Worm (Caenorhabditis elegans): ENCODE measurements around the gene C39D10.8.

- TF ChIP-seq lin-40 (tag; optimal IDR thresholded peaks at IDR 0.05) (no peak), unc-130 (GFP tag; optimal IDR thresholded peaks at IDR 0.05) (no peak), hlh-12 (tag; optimal IDR thresholded peaks at IDR 0.05) (no peak), cebp-2 (GFP tag; IDR thresholded peaks at IDR 0.05) (no peak)
Measured at ce11 chrX:7886200-7886599, 5.5 kb upstream of the C39D10.8 start.

Data from whole organism, young adult.